Fruit fly (Drosophila melanogaster) whole organism, prepupa: ENCODE measurements around the gene CG33514.

Experiments used
- CG10631 ChIP-seq: fragments of 200-800 bp; sonication (Bioruptor generic); optimal IDR thresholded peaks from 2 replicates; lab custom pipeline; 2016; ENCODE audit warnings: missing biosample characterization, missing genetic modification characterization
- CG11294 ChIP-seq: fragments of 200-800 bp; sonication (Bioruptor generic); IDR thresholded peaks from 2 replicates; pipeline ENCODE4 v1.3.6; 2022; ENCODE audit warnings: missing biosample characterization, missing genetic modification characterization
- CG11902 ChIP-seq: fragments of 200-800 bp; sonication (Bioruptor generic); optimal IDR thresholded peaks from 3 replicates; lab custom pipeline; 2016; ENCODE audit warnings: missing biosample characterization, missing genetic modification characterization
- CG15336 ChIP-seq: fragments of 200-800 bp; sonication (Bioruptor generic); IDR thresholded peaks from 2 replicates; pipeline ENCODE4 v1.3.6; 2022; ENCODE audit warnings: missing biosample characterization, missing genetic modification characterization
- CG1621 ChIP-seq: fragments of 200-800 bp; sonication (Bioruptor generic); optimal IDR thresholded peaks from 3 replicates; lab custom pipeline; 2018; ENCODE audit warnings: missing biosample characterization, mild to moderate bottlenecking, missing genetic modification characterization
- CG3032 ChIP-seq: fragments of 200-800 bp; optimal IDR thresholded peaks from 2 replicates; lab custom pipeline; 2019; ENCODE audit warnings: missing biosample characterization, mild to moderate bottlenecking, missing genetic modification characterization, moderate library complexity
- CG32006 ChIP-seq: fragments of 200-800 bp; sonication (Bioruptor generic); optimal IDR thresholded peaks from 3 replicates; lab custom pipeline; 2017; ENCODE audit warnings: missing biosample characterization, mild to moderate bottlenecking, missing genetic modification characterization
- CG3919 ChIP-seq: fragments of 200-800 bp; sonication (Bioruptor generic); optimal IDR thresholded peaks from 3 replicates; lab custom pipeline; 2016; ENCODE audit warnings: missing biosample characterization, missing genetic modification characterization
- CG4318 ChIP-seq: fragments of 200-800 bp; sonication (Bioruptor generic); optimal IDR thresholded peaks from 3 replicates; lab custom pipeline; 2017; ENCODE audit warnings: missing biosample characterization, mild to moderate bottlenecking, missing genetic modification characterization
- CG6163 ChIP-seq: fragments of 200-800 bp; sonication (Bioruptor generic); IDR thresholded peaks from 3 replicates; pipeline ENCODE4 v1.3.6; 2022; ENCODE audit warnings: missing biosample characterization, missing genetic modification characterization
- CG6276 ChIP-seq: fragments of 200-800 bp; sonication (Bioruptor generic); optimal IDR thresholded peaks from 2 replicates; lab custom pipeline; 2017; ENCODE audit warnings: missing biosample characterization, mild to moderate bottlenecking, missing genetic modification characterization
- CG6792 ChIP-seq: fragments of 200-800 bp; sonication (Bioruptor generic); optimal IDR thresholded peaks from 3 replicates; lab custom pipeline; 2016; ENCODE audit warnings: missing biosample characterization, missing genetic modification characterization
- CG6808 ChIP-seq: fragments of 200-800 bp; sonication (Bioruptor generic); optimal IDR thresholded peaks from 3 replicates; lab custom pipeline; 2017; ENCODE audit warnings: missing biosample characterization, missing genetic modification characterization, mild to moderate bottlenecking, moderate library complexity, missing genetic modification reagents
- CG6854 ChIP-seq: fragments of 200-800 bp; sonication (Bioruptor generic); optimal IDR thresholded peaks from 2 replicates; lab custom pipeline; 2017; ENCODE audit warnings: missing biosample characterization, mild to moderate bottlenecking, missing genetic modification characterization
- CG7368 ChIP-seq: fragments of 200-800 bp; sonication (Bioruptor generic); optimal IDR thresholded peaks from 3 replicates; lab custom pipeline; 2016; ENCODE audit warnings: missing biosample characterization, missing genetic modification characterization
- CG8119 ChIP-seq: fragments of 200-800 bp; sonication (Bioruptor generic); IDR thresholded peaks from 3 replicates; pipeline ENCODE4 v1.3.6; 2022; ENCODE audit warnings: missing biosample characterization, missing genetic modification characterization
- CG8319 ChIP-seq: fragments of 200-800 bp; sonication (Bioruptor generic); optimal IDR thresholded peaks from 3 replicates; lab custom pipeline; 2016; ENCODE audit warnings: missing biosample characterization, missing genetic modification characterization
- CG8632 ChIP-seq: fragments of 200-800 bp; sonication (Bioruptor generic); optimal IDR thresholded peaks from 3 replicates; lab custom pipeline; 2016; ENCODE audit warnings: missing biosample characterization, missing genetic modification characterization
- CG9139 ChIP-seq: fragments of 200-800 bp; sonication (Bioruptor generic); optimal IDR thresholded peaks from 3 replicates; lab custom pipeline; 2017; ENCODE audit warnings: missing biosample characterization, mild to moderate bottlenecking, missing genetic modification characterization
- Eip78C ChIP-seq: fragments of 200-800 bp; sonication (Bioruptor generic); peaks from one replicate; lab custom pipeline; 2016; ENCODE audit warnings: missing biosample characterization, missing genetic modification characterization
- Ets21C ChIP-seq: fragments of 200-800 bp; sonication (Bioruptor generic); optimal IDR thresholded peaks from 3 replicates; lab custom pipeline; 2016; ENCODE audit warnings: missing biosample characterization, missing genetic modification characterization
- Gug ChIP-seq: fragments of 200-800 bp; sonication (Bioruptor generic); IDR thresholded peaks from 2 replicates; pipeline ENCODE4 v1.3.6; 2022; ENCODE audit warnings: missing biosample characterization, missing genetic modification characterization
- Hr38 ChIP-seq: sonication (Bioruptor generic); optimal IDR thresholded peaks from 2 replicates; lab custom pipeline; 2016; ENCODE audit warnings: missing biosample characterization, missing genetic modification characterization
- Hr39 ChIP-seq: fragments of 200-800 bp; sonication (Bioruptor generic); optimal IDR thresholded peaks from 2 replicates; lab custom pipeline; 2016; ENCODE audit warnings: missing biosample characterization, missing genetic modification characterization
- Hr4 ChIP-seq: fragments of 200-800 bp; sonication (Bioruptor generic); optimal IDR thresholded peaks from 3 replicates; lab custom pipeline; 2016; ENCODE audit warnings: missing biosample characterization, missing genetic modification characterization
- Lpt ChIP-seq: fragments of 200-800 bp; sonication (Bioruptor generic); optimal IDR thresholded peaks from 3 replicates; lab custom pipeline; 2016; ENCODE audit warnings: missing biosample characterization, missing genetic modification characterization
- OdsH ChIP-seq: fragments of 200-800 bp; sonication (Bioruptor generic); optimal IDR thresholded peaks from 3 replicates; lab custom pipeline; 2016; ENCODE audit warnings: missing biosample characterization, missing genetic modification characterization
- Sox14 ChIP-seq: fragments of 200-800 bp; sonication (Bioruptor generic); optimal IDR thresholded peaks from 3 replicates; lab custom pipeline; 2016; ENCODE audit warnings: missing biosample characterization, missing genetic modification characterization
- Sox15 ChIP-seq: fragments of 200-800 bp; sonication (Bioruptor generic); optimal IDR thresholded peaks from 3 replicates; lab custom pipeline; 2016; ENCODE audit warnings: missing biosample characterization, missing genetic modification characterization
- achi ChIP-seq: fragments of 200-800 bp; sonication (Bioruptor generic); optimal IDR thresholded peaks from 3 replicates; lab custom pipeline; 2016; ENCODE audit warnings: missing biosample characterization, missing genetic modification characterization
- acj6 ChIP-seq: fragments of 200-800 bp; sonication (Bioruptor generic); optimal IDR thresholded peaks from 3 replicates; lab custom pipeline; 2016; ENCODE audit warnings: missing biosample characterization, missing genetic modification characterization
- dac ChIP-seq: fragments of 200-800 bp; sonication (Bioruptor generic); optimal IDR thresholded peaks from 2 replicates; lab custom pipeline; 2017; ENCODE audit warnings: missing biosample characterization, mild to moderate bottlenecking, missing genetic modification characterization
- eg ChIP-seq: fragments of 200-800 bp; sonication (Bioruptor generic); IDR thresholded peaks from 3 replicates; pipeline ENCODE4 v1.3.6; 2022; ENCODE audit warnings: missing biosample characterization, missing genetic modification characterization
- esn ChIP-seq: fragments of 200-800 bp; sonication (Bioruptor generic); optimal IDR thresholded peaks from 2 replicates; lab custom pipeline; 2016; ENCODE audit warnings: missing biosample characterization, mild to moderate bottlenecking, missing genetic modification characterization, moderate library complexity
- fd59A ChIP-seq: fragments of 200-800 bp; sonication (Bioruptor generic); optimal IDR thresholded peaks from 2 replicates; lab custom pipeline; 2017; ENCODE audit warnings: missing biosample characterization, mild to moderate bottlenecking, missing genetic modification characterization, missing genetic modification reagents
- fd85E ChIP-seq: fragments of 200-800 bp; sonication (Bioruptor generic); optimal IDR thresholded peaks from 3 replicates; lab custom pipeline; 2016; ENCODE audit warnings: missing biosample characterization, missing genetic modification characterization
- fkh ChIP-seq: fragments of 200-800 bp; sonication (Bioruptor generic); optimal IDR thresholded peaks from 3 replicates; lab custom pipeline; 2017; ENCODE audit warnings: missing biosample characterization, mild to moderate bottlenecking, missing genetic modification characterization, moderate library complexity
- pdm3 ChIP-seq: fragments of 200-800 bp; sonication (Bioruptor generic); optimal IDR thresholded peaks from 3 replicates; lab custom pipeline; 2016; ENCODE audit warnings: missing biosample characterization, missing genetic modification characterization
- salr ChIP-seq, 2 experiments: fragments of 200-800 bp; sonication (Bioruptor generic); optimal IDR thresholded peaks; 3 replicates each; lab custom pipeline; 2016 to 2018; ENCODE audit warnings: missing biosample characterization in 2 of 2, missing genetic modification characterization in 2 of 2, mild to moderate bottlenecking in 1 of 2
- spab ChIP-seq: fragments of 200-800 bp; sonication (Bioruptor generic); optimal IDR thresholded peaks from 2 replicates; lab custom pipeline; 2017; ENCODE audit warnings: missing biosample characterization, mild to moderate bottlenecking, missing genetic modification characterization, missing genetic modification reagents
- ss ChIP-seq, 2 experiments: fragments of 200-800 bp; sonication (Bioruptor generic); optimal IDR thresholded peaks; 2 replicates in 1 of 2; 3 replicates in 1 of 2; lab custom pipeline; 2017 to 2018; ENCODE audit warnings: mild to moderate bottlenecking in 2 of 2, missing biosample characterization in 2 of 2, missing genetic modification characterization in 2 of 2, moderate library complexity in 1 of 2
- topi ChIP-seq: fragments of 200-800 bp; sonication (Bioruptor generic); optimal IDR thresholded peaks from 3 replicates; lab custom pipeline; 2016; ENCODE audit warnings: missing biosample characterization, missing genetic modification characterization
- vri ChIP-seq: fragments of 200-800 bp; sonication (Bioruptor generic); optimal IDR thresholded peaks from 3 replicates; lab custom pipeline; 2016; ENCODE audit warnings: missing biosample characterization, mild to moderate bottlenecking, missing genetic modification characterization

The CG33514 gene

dm6 chr3L:4360376-4360703 is 4.9 kb upstream of the CG33514 start:
- TF ChIP-seq CG8632 (no peak), CG4318 (GFP tag; lab: Kevin White, UChicago) (no peak), CG11294 (no peak), fd85E (GFP tag; lab: Kevin White, UChicago) (no peak), fkh (GFP tag; lab: Kevin White, UChicago) (peak; percentile 20), Sox14 (GFP tag; lab: Kevin White, UChicago) (no peak), CG32006 (GFP tag; lab: Kevin White, UChicago) (no peak), Eip78C (GFP tag; lab: Kevin White, UChicago) (peak; percentile 52), acj6 (no peak), Hr38 (no peak), ss (GFP tag; optimal IDR thresholded peaks at IDR 0.05; lab: Kevin White, UChicago) (peak in 1 of 2 experiments; percentile 15), CG6792 (GFP tag; lab: Kevin White, UChicago) (no peak), esn (GFP tag; lab: Kevin White, UChicago) (no peak), CG6163 (0 out of 3 replicates have a peak, but pooled peaks have one; percentile 16), CG6854 (GFP tag; lab: Kevin White, UChicago) (peak; percentile 12)

DNA sequence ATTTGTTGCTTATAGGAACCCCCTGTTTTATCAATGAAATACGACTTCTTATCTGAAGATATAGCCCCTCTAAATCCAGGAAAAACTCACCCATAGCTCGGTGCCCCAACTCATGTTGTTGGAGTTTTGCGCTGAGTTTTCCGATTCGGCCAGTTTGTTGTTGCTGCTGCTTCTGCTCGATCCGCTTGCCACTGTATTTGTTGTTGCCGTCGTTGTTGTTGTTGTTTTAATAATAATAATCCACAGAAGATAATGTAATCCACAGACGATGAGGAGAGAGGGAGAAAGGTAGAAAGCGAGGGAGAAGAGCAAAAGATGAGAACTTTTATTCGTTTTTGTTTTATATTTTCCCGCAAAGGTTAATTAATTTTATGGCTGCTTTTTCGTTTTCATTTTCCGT is 2.3 kb upstream of the CG33514 start:
- TF ChIP-seq pdm3 (GFP tag; lab: Kevin White, UChicago) (no peak), vri (GFP tag; lab: Kevin White, UChicago) (no peak), Ets21C (GFP tag; lab: Kevin White, UChicago) (no peak), CG11902 (GFP tag; lab: Kevin White, UChicago) (no peak), dac (GFP tag; lab: Kevin White, UChicago) (no peak), fd85E (GFP tag; lab: Kevin White, UChicago) (no peak), CG6808 (GFP tag; lab: Kevin White, UChicago) (no peak), CG7368 (no peak), CG8319 (GFP tag; lab: Kevin White, UChicago) (no peak), CG6163 (no peak), Sox15 (GFP tag; lab: Kevin White, UChicago) (no peak), esn (GFP tag; lab: Kevin White, UChicago) (no peak), Lpt (no peak), Sox14 (GFP tag; lab: Kevin White, UChicago) (no peak), Hr4 (GFP tag; lab: Kevin White, UChicago) (no peak), Gug (GFP tag; lab: Robert Waterston, UW) (no peak)

dm6 chr3L:4363484-4363883 is 1.8 kb upstream of the CG33514 start:
- TF ChIP-seq fd59A (no peak), Eip78C (GFP tag; lab: Kevin White, UChicago) (peak; percentile 8), CG8119 (GFP tag; lab: Robert Waterston, UW) (0 out of 3 replicates have a peak, but pooled peaks have one; percentile 19), salr (GFP tag; optimal IDR thresholded peaks at IDR 0.05; lab: Kevin White, UChicago) (peak in 1 of 2 experiments; percentile 33)

- peak; percentile 40; the same call in 1 of the 2 replicates for TF ChIP-seq Gug (GFP tag; lab: Robert Waterston, UW)
- TF ChIP-seq CG8119 (GFP tag; lab: Robert Waterston, UW): peak; percentile 66; the same call in 2 of the 3 replicates
- peak; percentile 83 for TF ChIP-seq CG6163
- peak; percentile 81 for TF ChIP-seq achi (GFP tag; lab: Kevin White, UChicago)
- peak; percentile 87 for TF ChIP-seq OdsH (GFP tag; lab: Kevin White, UChicago)
- TF ChIP-seq CG3032 (tag; lab: Kevin White, UChicago): peak; percentile 31
- TF ChIP-seq topi (GFP tag; lab: Kevin White, UChicago): peak; percentile 52
- no peak for TF ChIP-seq CG9139 (GFP tag; lab: Kevin White, UChicago)
- TF ChIP-seq CG11294: peak; percentile 64
- no peak for TF ChIP-seq CG6276 (GFP tag; lab: Kevin White, UChicago)
- peak; percentile 46 for TF ChIP-seq CG8319 (GFP tag; lab: Kevin White, UChicago)
- peak; percentile 86 for TF ChIP-seq CG10631
- TF ChIP-seq CG11902 (GFP tag; lab: Kevin White, UChicago): no peak
- TF ChIP-seq spab (GFP tag; lab: Kevin White, UChicago): no peak
- TF ChIP-seq CG3919: peak; percentile 19
- no peak for TF ChIP-seq CG1621 (tag; lab: Kevin White, UChicago)
- peak; percentile 72 for TF ChIP-seq CG4318 (GFP tag; lab: Kevin White, UChicago)
- TF ChIP-seq CG15336: peak; percentile 73
- TF ChIP-seq eg (GFP tag; lab: Robert Waterston, UW): peak; percentile 79
- TF ChIP-seq CG6792 (GFP tag; lab: Kevin White, UChicago): peak; percentile 66
- TF ChIP-seq Hr39 (GFP tag; lab: Kevin White, UChicago): peak; percentile 76
- TF ChIP-seq CG6808 (GFP tag; lab: Kevin White, UChicago): peak; percentile 6
- peak; percentile 76 for TF ChIP-seq CG32006 (GFP tag; lab: Kevin White, UChicago)
- peak; percentile 87 for TF ChIP-seq acj6
- peak; percentile 77 for TF ChIP-seq Sox15 (GFP tag; lab: Kevin White, UChicago)
These were observed 1.1 kb upstream of the CG33514 start, which contains the start of the genes Cip4 and mRpS6 for dm6 chr3L:4363887-4364794. Gene Cip4, minus strand, starts transcription at chr3L:4364102. Gene mRpS6, plus strand, starts transcription at chr3L:4364550.
